Fruit fly (Drosophila melanogaster) S2 (cell line): ENCODE data around the gene CG13038.

ENCODE experiments used
- CG8478 ChIP-seq: fragments of >200 bp; optimal IDR thresholded peaks from 2 replicates; lab custom pipeline; 2018
- CTCF ChIP-seq, 2 experiments: fragments of >200 bp; optimal IDR thresholded peaks; 2 replicates each; lab custom pipeline; 2018

Gene CG13038

dm6 chr3L:16349686-16350085 is 22.0 kb upstream of the CG13038 start:
- TF ChIP-seq CG8478 (no peak), CTCF (optimal IDR thresholded peaks at IDR 0.05; lab: Kevin White, UChicago) (no peak)

dm6 chr3L:16347914-16348313 is 20.2 kb upstream of the CG13038 start, which contains the start of gene mRpS34:
Gene mRpS34 (plus strand): TSS chr3L:16348074.
- TF ChIP-seq CTCF (optimal IDR thresholded peaks at IDR 0.05; lab: Kevin White, UChicago) (no peak), CG8478 (no peak)

DNA sequence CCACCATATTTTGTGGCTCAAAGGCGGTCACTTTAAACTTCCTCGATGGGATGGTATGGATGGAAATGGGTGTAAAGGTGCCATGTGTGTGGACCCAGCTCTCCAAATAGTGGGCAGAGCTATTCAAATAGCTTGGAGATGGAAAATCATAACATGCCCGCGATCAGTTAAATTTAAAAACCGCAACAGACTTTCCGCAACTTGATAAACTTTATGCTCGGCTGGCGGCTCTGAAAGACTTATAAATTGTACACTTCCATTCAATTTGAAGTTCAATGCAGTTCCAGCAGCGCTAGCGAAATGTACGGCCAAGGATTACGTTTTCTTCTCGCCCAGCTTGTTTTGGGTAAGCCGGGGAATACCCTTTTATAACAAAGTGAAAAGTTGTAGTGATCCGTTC is 18.3 kb upstream of the CG13038 start, which contains the start of gene CG33257:
Gene CG33257 (plus strand): TSS at position 301 of the 400 bp plus-strand sequence.
- TF ChIP-seq CG8478 (no peak), CTCF (optimal IDR thresholded peaks at IDR 0.05; lab: Kevin White, UChicago) (no peak)

dm6 chr3L:16339873-16340272 is 12.2 kb upstream of the CG13038 start:
- TF ChIP-seq CTCF (optimal IDR thresholded peaks at IDR 0.05; lab: Kevin White, UChicago) (no peak), CG8478 (no peak)

DNA sequence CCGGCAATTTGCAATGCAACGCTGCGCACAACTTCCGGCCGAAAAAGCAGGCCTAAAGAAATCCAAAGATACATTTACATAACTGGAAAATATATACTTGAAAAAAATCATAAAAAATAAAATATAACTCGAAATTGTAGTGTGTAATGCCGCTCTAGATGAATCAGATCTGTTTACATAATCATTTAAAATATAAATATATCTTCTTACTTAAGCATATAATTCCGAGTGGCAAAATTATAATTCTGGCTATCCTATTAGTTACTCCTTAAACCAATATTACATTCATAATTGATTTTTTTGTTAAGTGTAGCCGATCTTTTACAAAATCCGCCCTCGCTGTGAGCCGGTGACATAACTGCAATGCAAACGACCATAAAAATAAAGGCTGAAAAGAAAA is 11.8 kb upstream of the CG13038 start:
- no peak for TF ChIP-seq CG8478
- TF ChIP-seq CTCF (optimal IDR thresholded peaks at IDR 0.05; lab: Kevin White, UChicago) = no peak

DNA sequence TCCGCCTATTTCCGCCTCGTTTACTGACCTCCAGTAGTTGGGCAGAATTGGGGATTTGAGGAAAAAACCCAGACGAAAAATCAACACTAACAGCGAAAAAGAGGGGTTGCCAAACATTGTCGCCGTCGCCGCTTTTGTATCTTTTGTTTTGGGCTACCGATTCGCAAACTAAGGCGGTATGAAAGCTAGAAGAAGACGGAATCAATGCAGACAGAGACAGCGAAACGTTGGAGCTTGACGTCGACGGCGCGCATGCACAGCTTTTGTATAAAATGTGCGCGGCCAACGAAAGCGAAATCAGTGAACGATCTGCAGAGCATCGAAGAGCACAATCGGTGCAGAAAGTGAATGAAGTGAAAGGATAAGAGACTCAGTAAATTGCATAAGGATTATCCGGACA is 11.0 kb upstream of the CG13038 start, which contains the start of gene CG4998:
Gene CG4998 (plus strand): TSS at position 301 of the 400 bp plus-strand sequence.
- no peak for TF ChIP-seq CG8478
- TF ChIP-seq CTCF (optimal IDR thresholded peaks at IDR 0.05; lab: Kevin White, UChicago) = no peak

dm6 chr3L:16337739-16338138 is 10.0 kb upstream of the CG13038 start:
- TF ChIP-seq CTCF (optimal IDR thresholded peaks at IDR 0.05; lab: Kevin White, UChicago) = no peak
- TF ChIP-seq CG8478 = no peak

DNA sequence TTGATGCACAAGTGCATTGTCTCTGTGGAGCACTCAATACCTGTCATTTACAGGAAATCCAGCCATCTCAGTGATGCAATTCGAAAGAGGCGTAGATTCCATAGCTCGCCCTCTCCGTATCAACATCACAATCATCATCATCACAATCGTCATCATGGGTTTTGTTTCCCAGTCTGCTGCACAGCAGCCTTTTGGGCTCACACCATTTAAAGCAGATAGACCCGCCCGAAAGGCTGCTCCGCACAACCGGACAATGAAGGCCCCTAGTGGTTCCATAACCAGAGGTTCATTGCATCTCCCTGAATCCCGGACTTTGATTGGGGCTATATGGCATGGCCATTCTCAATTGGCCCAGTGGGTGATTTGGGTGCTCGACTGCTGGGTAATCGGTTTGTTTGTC is 7.2 kb upstream of the CG13038 start:
- no peak for TF ChIP-seq CTCF (optimal IDR thresholded peaks at IDR 0.05; lab: Kevin White, UChicago)
- no peak for TF ChIP-seq CG8478

- TF ChIP-seq CTCF (optimal IDR thresholded peaks at IDR 0.05; lab: Kevin White, UChicago) (no peak), CG8478 (no peak)
Measured at dm6 chr3L:16333013-16333412, 5.3 kb upstream of the CG13038 start, which contains the start of gene CG13056. Gene CG13056 (plus strand): TSS chr3L:16333313.

DNA sequence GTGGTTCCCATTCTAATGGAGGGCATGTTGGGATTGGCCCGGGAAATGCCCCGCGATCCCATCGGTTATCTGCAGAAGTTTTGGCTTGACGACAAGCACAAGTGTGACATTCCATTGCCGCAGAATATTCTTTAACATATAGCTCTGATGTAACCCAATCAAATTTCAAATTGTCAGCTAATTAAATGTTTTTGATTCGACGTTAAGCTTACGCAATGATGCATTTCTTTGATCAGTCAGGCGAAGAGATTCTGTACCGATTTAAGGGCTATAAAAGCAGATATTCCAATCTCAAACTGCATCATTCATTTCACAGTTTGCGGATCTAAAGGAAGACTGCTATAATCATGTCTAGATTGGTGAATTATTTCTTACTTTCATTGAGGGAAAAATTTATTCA is 3.9 kb upstream of the CG13038 start, which contains the start of gene retinin:
Gene retinin (plus strand): TSS at position 301 of the 400 bp plus-strand sequence.
- TF ChIP-seq CTCF (optimal IDR thresholded peaks at IDR 0.05; lab: Kevin White, UChicago) = no peak
- no peak for TF ChIP-seq CG8478

dm6 chr3L:16330740-16331139 is 3.0 kb upstream of the CG13038 start, which contains the start of gene CG33060:
Gene CG33060 (plus strand): TSS chr3L:16331040.
- TF ChIP-seq CTCF (optimal IDR thresholded peaks at IDR 0.05; lab: Kevin White, UChicago) (no peak), CG8478 (no peak)

dm6 chr3L:16329495-16329894 is 1.8 kb upstream of the CG13038 start, which contains the start of gene CG33061:
Gene CG33061 (plus strand): TSS chr3L:16329795.
- no peak for TF ChIP-seq CG8478
- no peak for TF ChIP-seq CTCF (optimal IDR thresholded peaks at IDR 0.05; lab: Kevin White, UChicago)

DNA sequence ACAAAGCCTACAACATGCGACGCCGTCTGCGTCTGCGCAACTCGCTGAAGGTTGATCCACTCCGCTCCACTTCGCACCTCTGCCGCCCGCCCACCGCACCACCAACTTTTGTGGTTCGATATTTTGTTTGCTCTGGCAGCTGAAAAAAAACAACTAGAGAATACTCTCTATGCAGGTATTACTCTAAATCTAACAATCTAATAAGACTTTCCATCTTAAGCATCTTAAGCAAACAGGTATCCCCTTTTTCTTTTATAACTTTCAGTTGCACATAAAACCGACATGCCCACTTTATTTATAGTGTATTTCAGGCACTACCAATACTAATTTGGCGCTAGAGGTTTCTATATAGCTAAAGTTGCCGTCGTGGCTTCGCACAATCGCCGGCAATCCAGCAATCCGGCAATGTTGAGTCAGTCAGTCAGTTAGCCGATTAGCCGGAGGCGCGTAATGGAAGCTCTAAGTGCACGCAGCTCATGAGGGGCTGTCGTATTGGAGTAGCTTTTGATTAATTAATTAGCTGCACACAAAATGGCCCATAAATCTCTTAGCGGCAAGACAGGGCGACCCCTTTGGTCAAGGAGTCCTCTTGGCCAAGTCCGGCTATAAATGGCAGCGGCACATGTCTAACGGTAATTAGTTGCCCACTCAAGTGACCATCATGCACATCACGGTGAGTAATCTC is 656 bp upstream of the CG13038 start, which contains the start of gene CG13058:
Gene CG13058 (plus strand): TSS at position 635 of the 685 bp plus-strand sequence.
- TF ChIP-seq CTCF (optimal IDR thresholded peaks at IDR 0.05; lab: Kevin White, UChicago) = no peak
- no peak for TF ChIP-seq CG8478

DNA sequence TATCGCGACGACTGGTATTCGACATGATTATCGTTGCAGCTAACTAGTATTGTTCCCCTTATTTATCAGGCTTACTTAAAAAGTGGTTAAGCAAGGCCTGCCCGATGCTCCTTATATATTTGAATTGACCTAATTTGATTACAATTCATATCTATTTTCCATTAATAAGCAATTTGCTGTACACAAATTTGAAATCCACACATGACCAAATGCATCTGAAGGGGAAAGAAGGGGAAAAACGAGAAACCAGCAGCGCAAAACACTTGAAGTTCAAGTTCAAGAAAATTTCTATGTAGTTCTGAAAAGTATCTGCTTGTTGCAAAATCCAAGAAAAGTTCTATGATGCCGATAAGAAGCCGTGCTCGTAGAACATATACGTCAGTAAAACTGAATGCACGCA is 1.0 kb downstream of the CG13038 start, which contains the start of the genes CG13040 and CG13039:
Gene CG13040 (minus strand): TSS at position 101 of the 400 bp plus-strand sequence.
Gene CG13039 (minus strand): TSS at position 106 of the 400 bp plus-strand sequence.
- TF ChIP-seq CTCF (optimal IDR thresholded peaks at IDR 0.05; lab: Kevin White, UChicago) = no peak
- TF ChIP-seq CG8478 = no peak

- TF ChIP-seq CTCF (optimal IDR thresholded peaks at IDR 0.05; lab: Kevin White, UChicago) (no peak), CG8478 (no peak)
Measured at dm6 chr3L:16323372-16323771, 4.3 kb downstream of the CG13038 start, which contains the start of gene CG13059. Gene CG13059 (plus strand): TSS chr3L:16323672.

- no peak for TF ChIP-seq CTCF (optimal IDR thresholded peaks at IDR 0.05; lab: Kevin White, UChicago)
- no peak for TF ChIP-seq CG8478
Measured at dm6 chr3L:16321172-16321571, 6.5 kb downstream of the CG13038 start, which contains the start of gene CG42718. Gene CG42718 (minus strand): TSS chr3L:16321272.
